Fruit fly (Drosophila melanogaster) whole organism, embryonic: ENCODE results near the gene lectin-21Ca.

Experiments
- CG15479 ChIP-seq: fragments of 200-800 bp; sonication (Bioruptor generic); optimal IDR thresholded peaks from 3 replicates; lab custom pipeline; 2019; ENCODE audit warnings: missing biosample characterization, mild to moderate bottlenecking, missing genetic modification characterization, moderate library complexity
- CG4707 ChIP-seq: fragments of 200-800 bp; sonication (Bioruptor generic); optimal IDR thresholded peaks from 2 replicates; lab custom pipeline; 2018; ENCODE audit warnings: missing biosample characterization, mild to moderate bottlenecking, missing genetic modification characterization, moderate library complexity
- CG7839 ChIP-seq: fragments of 200-800 bp; sonication (Bioruptor generic); optimal IDR thresholded peaks from 3 replicates; lab custom pipeline; 2018; ENCODE audit warnings: missing biosample characterization, mild to moderate bottlenecking, missing genetic modification characterization, moderate library complexity
- Fer1 ChIP-seq: fragments of 200-800 bp; sonication (Bioruptor generic); optimal IDR thresholded peaks from 2 replicates; lab custom pipeline; 2017; ENCODE audit warnings: missing biosample characterization, mild to moderate bottlenecking, missing genetic modification characterization
- Neu2 ChIP-seq: fragments of 200-800 bp; sonication (Bioruptor generic); optimal IDR thresholded peaks from 3 replicates; lab custom pipeline; 2016; ENCODE audit warnings: missing biosample characterization, missing genetic modification characterization, borderline replicate concordance
- pnt ChIP-seq: fragments of 200-800 bp; sonication (Bioruptor generic); optimal IDR thresholded peaks from 3 replicates; lab custom pipeline; 2016; ENCODE audit warnings: missing biosample characterization, missing genetic modification characterization

- TF ChIP-seq Neu2: no peak
- TF ChIP-seq Fer1: no peak
- TF ChIP-seq CG4707 (GFP tag; lab: Kevin White, UChicago): no peak
- TF ChIP-seq CG7839 (tag; lab: Kevin White, UChicago): no peak
- no peak for TF ChIP-seq pnt (GFP tag; lab: Kevin White, UChicago)
- peak; percentile 47 for TF ChIP-seq CG15479 (GFP tag; lab: Kevin White, UChicago)
Observed at dm6 chr2L:597771-598170, 26.6 kb upstream of the lectin-21Ca start.
